Worm (Caenorhabditis elegans): Measurements from ENCODE around the gene pir-2.

ce11 chrIII:9483716-9484115 lies 40.3 kb upstream of the pir-2 start:
- no peak for TF ChIP-seq eyg-1 (tag; optimal IDR thresholded peaks at IDR 0.05)
- no peak for TF ChIP-seq ama-1 (optimal IDR thresholded peaks at IDR 0.05)
- TF ChIP-seq dmd-4 (tag; optimal IDR thresholded peaks at IDR 0.05; ENCODE audit: borderline replicate concordance): no peak
- no peak for TF ChIP-seq zip-5 (tag; optimal IDR thresholded peaks at IDR 0.05)
- no peak for TF ChIP-seq ets-4 (tag; optimal IDR thresholded peaks at IDR 0.05)
- TF ChIP-seq elt-2 (tag; optimal IDR thresholded peaks at IDR 0.05): no peak
- no peak for TF ChIP-seq Y22D7AL.16 (tag; optimal IDR thresholded peaks at IDR 0.05)
- no peak for TF ChIP-seq rnt-1 (tag; optimal IDR thresholded peaks at IDR 0.05)
